Fruit fly (Drosophila melanogaster): ENCODE measurements around the gene Root.
A peak's percentile ranks its signal among the peaks of the same experiment; 100 is the strongest.

Root gene

DNA sequence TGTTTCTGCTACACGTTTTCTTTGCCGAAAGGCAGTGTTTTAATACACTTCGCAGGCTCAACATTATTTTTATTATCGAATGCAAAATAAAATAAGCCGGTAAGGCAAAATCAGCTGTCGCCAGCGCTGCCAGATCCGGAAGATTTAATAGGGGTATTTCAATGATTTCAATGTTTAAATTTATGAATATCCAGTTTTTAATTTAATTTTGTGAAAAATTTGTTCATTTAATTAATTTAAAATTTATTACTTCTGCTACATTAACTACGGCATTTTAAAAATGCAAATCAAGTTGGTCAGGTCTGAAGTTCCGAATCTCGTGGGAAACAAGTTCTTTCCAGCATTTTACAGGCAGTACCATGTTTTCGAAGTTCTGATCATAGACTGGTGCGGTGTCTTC lies 35.8 kb downstream of the Root start, which contains the start of gene Slimp:
Slimp (minus strand) TSS at position 130 of the 400 bp plus-strand sequence.
- TF ChIP-seq lola (GFP tag; optimal IDR thresholded peaks at IDR 0.05) (no peak), br (GFP tag; optimal IDR thresholded peaks at IDR 0.05) (peak; percentile 40), Rel (GFP tag; optimal IDR thresholded peaks at IDR 0.05) (no peak), Rel (tag; optimal IDR thresholded peaks at IDR 0.05) (peak; percentile 18), psq (GFP tag; optimal IDR thresholded peaks at IDR 0.05) (peak; percentile 19), Dfd (GFP tag; optimal IDR thresholded peaks at IDR 0.05) (no peak), woc (GFP tag; optimal IDR thresholded peaks at IDR 0.05) (peak; percentile 37), h (GFP tag; optimal IDR thresholded peaks at IDR 0.05) (peak; percentile 53), Sp1 (GFP tag; optimal IDR thresholded peaks at IDR 0.05) (peak; percentile 10), GATAd (GFP tag; optimal IDR thresholded peaks at IDR 0.05) (no peak), sage (GFP tag; optimal IDR thresholded peaks at IDR 0.05) (peak; percentile 43), Hnf4 (GFP tag; optimal IDR thresholded peaks at IDR 0.05) (peak; percentile 38), HLH106 (tag; optimal IDR thresholded peaks at IDR 0.05) (peak; percentile 50), dl (GFP tag; optimal IDR thresholded peaks at IDR 0.05; ENCODE audit: insufficient read depth in 1 of 2, partially characterized antibody in 2 of 2) (no peak), Jra (GFP tag; optimal IDR thresholded peaks at IDR 0.05) (no peak), tai (GFP tag; optimal IDR thresholded peaks at IDR 0.05) (no peak), CG9705 (GFP tag; optimal IDR thresholded peaks at IDR 0.05) (peak; percentile 13), jim (GFP tag; optimal IDR thresholded peaks at IDR 0.05) (no peak), rgr (GFP tag; optimal IDR thresholded peaks at IDR 0.05) (peak; percentile 55), Abd-B (GFP tag; optimal IDR thresholded peaks at IDR 0.05) (no peak), foxo (GFP tag; optimal IDR thresholded peaks at IDR 0.05) (peak in 1 of 2 experiments; percentile 49), OdsH (GFP tag; optimal IDR thresholded peaks at IDR 0.05) (no peak), dmrt93B (GFP tag; optimal IDR thresholded peaks at IDR 0.05) (no peak), Mio (GFP tag; optimal IDR thresholded peaks at IDR 0.05) (no peak), Dif (GFP tag; optimal IDR thresholded peaks at IDR 0.05; ENCODE audit: partially characterized antibody) (no peak), fru (GFP tag; optimal IDR thresholded peaks at IDR 0.05) (peak; percentile 28), sv (GFP tag; optimal IDR thresholded peaks at IDR 0.05) (peak; percentile 1), ey (GFP tag; optimal IDR thresholded peaks at IDR 0.05) (peak; percentile 37)

dm6 chr3R:24150103-24150502 lies 37.0 kb downstream of the Root start, which contains the start of gene p38c:
TSS of gene p38c (minus strand) at chr3R:24150203.
- TF ChIP-seq Rel (GFP tag; optimal IDR thresholded peaks at IDR 0.05) (no peak), Rel (tag; optimal IDR thresholded peaks at IDR 0.05) (peak; percentile 55), br (GFP tag; optimal IDR thresholded peaks at IDR 0.05) (no peak)

dm6 chr3R:24151924-24152809 lies 39.1 kb downstream of the Root start, which contains the start of the genes p38a and CG6178:
TSS of gene p38a (minus strand) at chr3R:24152321.
TSS of gene CG6178 (plus strand) at chr3R:24152347.
- TF ChIP-seq br (GFP tag; optimal IDR thresholded peaks at IDR 0.05) (peak; percentile 85), sage (GFP tag; optimal IDR thresholded peaks at IDR 0.05) (peak; percentile 65), Hr78 (GFP tag; optimal IDR thresholded peaks at IDR 0.05) (no peak), CG9705 (GFP tag; optimal IDR thresholded peaks at IDR 0.05) (peak; percentile 91), h (GFP tag; optimal IDR thresholded peaks at IDR 0.05) (peak; percentile 86), Hnf4 (GFP tag; optimal IDR thresholded peaks at IDR 0.05) (peak; percentile 62), Rel (GFP tag; optimal IDR thresholded peaks at IDR 0.05) (peak; percentile 37), Rel (tag; optimal IDR thresholded peaks at IDR 0.05) (peak; percentile 86), Sp1 (GFP tag; optimal IDR thresholded peaks at IDR 0.05) (peak; percentile 99), pan (optimal IDR thresholded peaks at IDR 0.05) (no peak), GATAd (GFP tag; optimal IDR thresholded peaks at IDR 0.05) (no peak), Vsx2 (GFP tag; optimal IDR thresholded peaks at IDR 0.05; ENCODE audit: partially characterized antibody) (no peak), brk (GFP tag; optimal IDR thresholded peaks at IDR 0.05) (no peak), dmrt93B (GFP tag; optimal IDR thresholded peaks at IDR 0.05) (peak; percentile 98), psq (GFP tag; optimal IDR thresholded peaks at IDR 0.05) (peak; percentile 97), jim (GFP tag; optimal IDR thresholded peaks at IDR 0.05) (no peak), Myc (optimal IDR thresholded peaks at IDR 0.05) (peak; percentile 55), ey (GFP tag; optimal IDR thresholded peaks at IDR 0.05) (peak; percentile 73), tai (GFP tag; optimal IDR thresholded peaks at IDR 0.05) (no peak), foxo (GFP tag; optimal IDR thresholded peaks at IDR 0.05) (peak in 1 of 2 experiments; percentile 96), dsf (GFP tag; optimal IDR thresholded peaks at IDR 0.05; ENCODE audit: borderline replicate concordance) (peak; percentile 66), CG32264 (GFP tag; optimal IDR thresholded peaks at IDR 0.05) (peak; percentile 20), dl (GFP tag; optimal IDR thresholded peaks at IDR 0.05; ENCODE audit: insufficient read depth in 1 of 2, partially characterized antibody in 2 of 2) (no peak), rgr (GFP tag; optimal IDR thresholded peaks at IDR 0.05) (peak; percentile 95), Jra (GFP tag; optimal IDR thresholded peaks at IDR 0.05) (peak; percentile 66), fru (GFP tag; optimal IDR thresholded peaks at IDR 0.05) (peak; percentile 92), Dif (GFP tag; optimal IDR thresholded peaks at IDR 0.05; ENCODE audit: partially characterized antibody) (no peak), Abd-B (GFP tag; optimal IDR thresholded peaks at IDR 0.05) (no peak), HLH106 (tag; optimal IDR thresholded peaks at IDR 0.05) (peak; percentile 99), CrebA (GFP tag; optimal IDR thresholded peaks at IDR 0.05; ENCODE audit: borderline replicate concordance) (no peak), OdsH (GFP tag; optimal IDR thresholded peaks at IDR 0.05) (peak; percentile 94), Mio (GFP tag; optimal IDR thresholded peaks at IDR 0.05) (peak; percentile 37), sv (GFP tag; optimal IDR thresholded peaks at IDR 0.05) (peak; percentile 56), woc (GFP tag; optimal IDR thresholded peaks at IDR 0.05) (peak; percentile 55), Hr83 (GFP tag; optimal IDR thresholded peaks at IDR 0.05; ENCODE audit: poor library complexity, severe bottlenecking) (peak; percentile 64)
